Worm (Caenorhabditis elegans): ENCODE measurements around the gene C55A1.11.
"Not testable (repeated sequence)": the region's sequence is repeated elsewhere in the genome, so short reads cannot be mapped to it uniquely, and the experiment has no call there.

C55A1.11 gene

DNA sequence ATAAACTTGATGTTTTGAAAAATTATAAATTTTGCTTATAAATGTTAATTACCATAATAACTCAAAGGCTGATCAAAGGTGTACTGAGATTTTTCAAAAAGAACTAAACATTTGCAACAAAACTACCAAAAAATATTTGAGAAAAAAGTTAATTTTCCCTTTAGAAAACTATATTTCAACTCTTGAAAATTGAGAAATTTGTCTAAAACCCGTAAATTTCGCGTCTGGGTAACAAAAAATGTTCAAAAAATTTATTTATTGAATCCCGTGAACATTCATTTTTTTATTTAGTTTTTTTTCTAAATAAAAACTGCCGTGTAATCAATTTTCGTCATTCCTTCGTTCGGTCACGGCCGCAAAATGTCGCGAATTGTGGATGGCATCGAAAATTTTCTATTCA is 44.5 kb downstream of the C55A1.11 start, which contains the start of gene K06B4.15:
K06B4.15 (plus strand) TSS at position 301 of the 400 bp plus-strand sequence.
- not testable (repeated sequence) for TF ChIP-seq ztf-4, ceh-82, gmeb-1 (tag; optimal IDR thresholded peaks at IDR 0.05)

ce11 chrV:15673707-15674106 is 48.0 kb downstream of the C55A1.11 start, which contains the start of gene nhr-51:
Gene nhr-51, plus strand, starts transcription at chrV:15674007.
- TF ChIP-seq mab-5 (tag; optimal IDR thresholded peaks at IDR 0.05) (no peak), sem-4 (tag; optimal IDR thresholded peaks at IDR 0.05) (no peak)

DNA sequence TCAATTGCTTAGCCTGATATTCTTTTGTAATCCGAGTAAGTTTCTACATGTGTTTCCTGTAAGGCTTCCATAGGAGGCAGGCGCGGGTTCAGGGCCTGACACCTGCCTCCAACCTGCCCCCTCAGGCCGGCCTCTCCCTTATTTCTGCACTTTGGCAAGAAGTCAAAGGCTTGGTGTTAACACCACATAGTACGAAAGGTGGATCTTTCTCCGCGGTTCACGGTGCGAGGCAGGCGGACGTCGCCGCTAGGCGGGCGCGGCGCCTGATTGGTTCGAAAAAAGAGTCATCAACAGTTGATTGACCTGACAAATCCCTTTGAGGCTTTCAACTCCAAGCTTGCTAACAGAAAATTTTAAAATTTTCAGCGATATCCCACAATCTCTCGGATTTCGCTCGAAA is 49.2 kb downstream of the C55A1.11 start:
- TF ChIP-seq ceh-16 (tag; optimal IDR thresholded peaks at IDR 0.05): no peak

All from whole organism, L2 larva.